Fruit fly (Drosophila melanogaster): ENCODE measurements around the gene CG12713.

dm6 chr3L:15808667-15809066 is 23.6 kb upstream of the CG12713 start:
- TF ChIP-seq Pif1A (GFP tag; optimal IDR thresholded peaks at IDR 0.05) (no peak), rn (GFP tag; IDR thresholded peaks at IDR 0.05) (no peak), CG8301 (tag; optimal IDR thresholded peaks at IDR 0.05) (no peak), CG15710 (tag; optimal IDR thresholded peaks at IDR 0.05) (no peak), CG10348 (GFP tag; IDR thresholded peaks at IDR 0.05) (no peak), gl (tag; optimal IDR thresholded peaks at IDR 0.05) (no peak), Ets98B (GFP tag; IDR thresholded peaks at IDR 0.05) (no peak), CG12605 (GFP tag; IDR thresholded peaks at IDR 0.05) (no peak)
